Worm (Caenorhabditis elegans) whole organism, L4 larva: ENCODE measurements around the gene lron-5.

Source experiments
- R02D3.7 ChIP-seq: fragments of 150-350 bp; sonication (generic microtip); optimal IDR thresholded peaks from 3 replicates; lab custom pipeline; 2014; ENCODE audit warnings: missing biosample characterization, missing genetic modification characterization
- ZK546.5 ChIP-seq, 2 experiments: sonication (generic microtip); optimal IDR thresholded peaks; 2 replicates each; lab custom pipeline; 2017; ENCODE audit warnings: missing biosample characterization in 2 of 2, missing genetic modification characterization in 2 of 2
- ama-1 ChIP-seq: fragments of 150-350 bp; optimal IDR thresholded peaks from 2 replicates; lab custom pipeline; 2014; ENCODE audit warnings: inconsistent platforms, mixed read lengths
- ces-1 ChIP-seq: fragments of 150-350 bp; sonication (generic microtip); optimal IDR thresholded peaks from 4 replicates; lab custom pipeline; 2014; ENCODE audit warnings: missing biosample characterization, missing genetic modification reagents, missing genetic modification characterization
- dve-1 ChIP-seq: sonication (generic microtip); optimal IDR thresholded peaks from 2 replicates; lab custom pipeline; 2017; ENCODE audit warnings: antibody characterized with exemption, mild to moderate bottlenecking, missing genetic modification characterization, missing compliant biosample characterization; ENCODE audit not compliant: insufficient read depth
- fos-1 ChIP-seq: fragments of 150-350 bp; optimal IDR thresholded peaks from 2 replicates; lab custom pipeline; 2014; ENCODE audit warnings: missing biosample characterization, missing genetic modification characterization
- hlh-30 ChIP-seq: sonication (generic microtip); optimal IDR thresholded peaks from 2 replicates; lab custom pipeline; 2017; ENCODE audit warnings: antibody characterized with exemption, mild to moderate bottlenecking, missing genetic modification characterization, missing compliant biosample characterization; ENCODE audit not compliant: insufficient read depth
- hmg-1.1 ChIP-seq: fragments of 200-800 bp; sonication (Bioruptor generic); IDR thresholded peaks from 2 replicates; pipeline ENCODE4 v1.3.6; 2022; ENCODE audit warnings: missing genetic modification reagents, missing genetic modification characterization, missing compliant biosample characterization
- lim-7 ChIP-seq: fragments of 200-800 bp; sonication (Bioruptor generic); IDR thresholded peaks from 2 replicates; pipeline ENCODE4 v1.3.6; 2022; ENCODE audit warnings: missing genetic modification characterization, missing compliant biosample characterization
- lin-39 ChIP-seq: fragments of 150-350 bp; optimal IDR thresholded peaks from 2 replicates; lab custom pipeline; 2014; ENCODE audit warnings: missing biosample characterization, missing genetic modification reagents, missing genetic modification characterization
- nhr-237 ChIP-seq: sonication (generic microtip); optimal IDR thresholded peaks from 2 replicates; lab custom pipeline; 2017; ENCODE audit warnings: missing biosample characterization, missing genetic modification characterization
- nhr-25 ChIP-seq: sonication (generic microtip); optimal IDR thresholded peaks from 2 replicates; lab custom pipeline; 2017; ENCODE audit warnings: missing genetic modification characterization, mild to moderate bottlenecking, missing compliant biosample characterization, antibody characterized with exemption, moderate library complexity, borderline replicate concordance; ENCODE audit not compliant: insufficient read depth

DNA sequence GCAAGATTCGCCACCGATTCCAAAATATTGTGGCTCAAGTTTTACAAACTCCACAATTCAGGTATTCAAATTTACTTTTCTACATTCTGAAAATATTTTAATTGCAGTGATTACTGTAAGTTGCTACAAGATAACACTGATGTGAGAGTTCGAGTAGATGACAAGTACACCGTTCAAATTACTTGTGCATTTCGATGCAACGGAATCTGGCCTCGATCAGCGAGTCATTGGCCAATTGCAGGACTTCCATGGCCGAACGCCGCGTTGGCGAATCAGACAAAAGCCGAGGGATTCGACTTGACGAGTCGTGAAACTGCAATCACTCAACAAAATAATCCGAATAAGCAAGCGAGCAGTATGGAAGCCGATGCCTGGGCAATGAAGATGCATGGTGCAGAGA lies 21.5 kb upstream of the lron-5 start:
- TF ChIP-seq R02D3.7 (no peak), nhr-237 (tag; lab: Kevin White, UChicago) (no peak), lin-39 (no peak), hlh-30 (tag; lab: Kevin White, UChicago) (no peak), ama-1 (no peak), nhr-25 (no peak), dve-1 (tag; lab: Kevin White, UChicago) (no peak), ZK546.5 (tag; optimal IDR thresholded peaks at IDR 0.05; lab: Kevin White, UChicago) (no peak), hmg-1.1 (GFP tag; lab: Robert Waterston, UW) (no peak), ces-1 (GFP tag; lab: Kevin White, UChicago) (no peak), fos-1 (tag; lab: Kevin White, UChicago) (no peak), lim-7 (GFP tag; lab: Robert Waterston, UW) (no peak)
